Worm (Caenorhabditis elegans): ENCODE results near the gene Y45F3A.9.
A peak's percentile ranks its signal among the peaks of the same experiment; 100 is the strongest.

Y45F3A.9 gene

ce11 chrIII:10599699-10600098, 4.7 kb upstream of the Y45F3A.9 start:
- peak; percentile 70 for TF ChIP-seq tbx-2 (tag; optimal IDR thresholded peaks at IDR 0.05)
- TF ChIP-seq fkh-10 (GFP tag; optimal IDR thresholded peaks at IDR 0.05) = no peak
- no peak for TF ChIP-seq efl-3 (GFP tag; optimal IDR thresholded peaks at IDR 0.05)
- TF ChIP-seq ztf-11 (tag; optimal IDR thresholded peaks at IDR 0.05) = peak in 1 of 2 experiments; percentile 26
- peak; percentile 74 for TF ChIP-seq swsn-7 (tag; optimal IDR thresholded peaks at IDR 0.05)
- TF ChIP-seq nhr-76 (tag; optimal IDR thresholded peaks at IDR 0.05) = no peak
- TF ChIP-seq fos-1 (tag; optimal IDR thresholded peaks at IDR 0.05) = peak; percentile 49
- no peak for TF ChIP-seq mef-2 (tag; optimal IDR thresholded peaks at IDR 0.05)
- TF ChIP-seq fkh-8 (tag; optimal IDR thresholded peaks at IDR 0.05) = peak; percentile 77
- no peak for TF ChIP-seq sup-37 (GFP tag; optimal IDR thresholded peaks at IDR 0.05)
- no peak for TF ChIP-seq nhr-11 (tag; optimal IDR thresholded peaks at IDR 0.05)
- peak; percentile 19 to 61 (median 38) for TF ChIP-seq ceh-82 (tag; optimal IDR thresholded peaks at IDR 0.05)
- TF ChIP-seq lir-3 (tag; optimal IDR thresholded peaks at IDR 0.05; ENCODE audit: poor library complexity) = peak; percentile 44
- no peak for TF ChIP-seq ama-1 (optimal IDR thresholded peaks at IDR 0.05)
- no peak for TF ChIP-seq sox-4 (tag; optimal IDR thresholded peaks at IDR 0.05)
- no peak for TF ChIP-seq hlh-17 (GFP tag; optimal IDR thresholded peaks at IDR 0.05; ENCODE audit: borderline replicate concordance)
- TF ChIP-seq pqm-1 (tag; optimal IDR thresholded peaks at IDR 0.05) = no peak
- TF ChIP-seq ceh-63 (GFP tag; optimal IDR thresholded peaks at IDR 0.05) = no peak
- TF ChIP-seq ceh-88 (GFP tag; IDR thresholded peaks at IDR 0.05) = no peak
- TF ChIP-seq C04F5.9 (tag; optimal IDR thresholded peaks at IDR 0.05) = peak; percentile 11
- peak; percentile 15 for TF ChIP-seq ztf-4 (tag; optimal IDR thresholded peaks at IDR 0.05)
- TF ChIP-seq fkh-4 (tag; optimal IDR thresholded peaks at IDR 0.05; ENCODE audit: borderline replicate concordance) = no peak
- TF ChIP-seq mep-1 (tag; optimal IDR thresholded peaks at IDR 0.05) = peak; percentile 93
- no peak for TF ChIP-seq pag-3 (tag; optimal IDR thresholded peaks at IDR 0.05; ENCODE audit: borderline replicate concordance, insufficient read depth)
- TF ChIP-seq zag-1 (tag; optimal IDR thresholded peaks at IDR 0.05) = peak; percentile 24
- peak; percentile 95 for TF ChIP-seq F16B12.6 (tag; optimal IDR thresholded peaks at IDR 0.05)
- peak; percentile 62 for TF ChIP-seq nhr-90 (tag; optimal IDR thresholded peaks at IDR 0.05; ENCODE audit: poor library complexity)
- TF ChIP-seq nhr-71 (tag; optimal IDR thresholded peaks at IDR 0.05) = peak; percentile 87
- TF ChIP-seq jun-1 (tag; optimal IDR thresholded peaks at IDR 0.05) = peak; percentile 46
- TF ChIP-seq nhr-237 (tag; optimal IDR thresholded peaks at IDR 0.05) = no peak
- TF ChIP-seq ceh-90 (tag; optimal IDR thresholded peaks at IDR 0.05) = no peak
- peak; percentile 13 for TF ChIP-seq aly-2 (tag; optimal IDR thresholded peaks at IDR 0.05)
- TF ChIP-seq Y116A8C.19 (tag; optimal IDR thresholded peaks at IDR 0.05; ENCODE audit: borderline replicate concordance) = no peak
- TF ChIP-seq elt-2 (tag; optimal IDR thresholded peaks at IDR 0.05) = peak; percentile 31
- TF ChIP-seq unc-86 (tag; optimal IDR thresholded peaks at IDR 0.05) = peak; percentile 57
- no peak for TF ChIP-seq alr-1 (tag; optimal IDR thresholded peaks at IDR 0.05; ENCODE audit: borderline replicate concordance)
- peak; percentile 52 for TF ChIP-seq lin-13 (GFP tag; optimal IDR thresholded peaks at IDR 0.05)
- TF ChIP-seq nhr-84 (tag; optimal IDR thresholded peaks at IDR 0.05) = no peak
- TF ChIP-seq hlh-4 (tag; optimal IDR thresholded peaks at IDR 0.05) = no peak
- TF ChIP-seq unc-62 (GFP tag; optimal IDR thresholded peaks at IDR 0.05) = no peak
- no peak for TF ChIP-seq tlp-1 (tag; optimal IDR thresholded peaks at IDR 0.05)
- peak; percentile 52 to 79 (median 74) for TF ChIP-seq dpl-1 (GFP tag; optimal IDR thresholded peaks at IDR 0.05)
- TF ChIP-seq lin-15B (tag; optimal IDR thresholded peaks at IDR 0.05) = peak; percentile 18
- TF ChIP-seq xbp-1 (tag; optimal IDR thresholded peaks at IDR 0.05) = peak; percentile 62
- TF ChIP-seq snpc-4 (tag; optimal IDR thresholded peaks at IDR 0.05) = peak; percentile 32
- TF ChIP-seq blmp-1 (tag; optimal IDR thresholded peaks at IDR 0.05) = peak; percentile 59
- TF ChIP-seq unc-98 (GFP tag; IDR thresholded peaks at IDR 0.05) = no peak
- peak; percentile 79 to 84 for TF ChIP-seq lin-35 (GFP tag; optimal IDR thresholded peaks at IDR 0.05)
- TF ChIP-seq rnt-1 (tag; optimal IDR thresholded peaks at IDR 0.05) = no peak
- TF ChIP-seq ceh-8 (GFP tag; optimal IDR thresholded peaks at IDR 0.05) = peak; percentile 3
- TF ChIP-seq ces-1 (GFP tag; optimal IDR thresholded peaks at IDR 0.05) = no peak
- TF ChIP-seq hpl-2 (GFP tag; optimal IDR thresholded peaks at IDR 0.05) = no peak
- peak; percentile 89 for TF ChIP-seq snu-23 (GFP tag; optimal IDR thresholded peaks at IDR 0.05)

All from whole organism, L1 larva.